Worm (Caenorhabditis elegans) whole organism, midembryonic: Measurements from ENCODE around the gene C52G5.3.

ENCODE experiments used
- klf-2 ChIP-seq: fragments of 200-800 bp; sonication (Bioruptor generic); conservative IDR thresholded peaks from 2 replicates; pipeline ENCODE4 v1.3.6; 2022; ENCODE audit warnings: missing genetic modification reagents, missing genetic modification characterization, missing compliant biosample characterization
- tab-1 ChIP-seq: fragments of 200-800 bp; sonication (Bioruptor generic); IDR thresholded peaks from 2 replicates; pipeline ENCODE4 v1.3.6; 2022; ENCODE audit warnings: missing genetic modification characterization, missing compliant biosample characterization
- ztf-23 ChIP-seq: fragments of 200-800 bp; sonication (Bioruptor generic); IDR thresholded peaks from 2 replicates; pipeline ENCODE4 v1.3.6; 2022; ENCODE audit warnings: missing genetic modification reagents, missing genetic modification characterization, missing compliant biosample characterization
- ztf-29 ChIP-seq: fragments of 200-800 bp; sonication (Bioruptor generic); IDR thresholded peaks from 2 replicates; pipeline ENCODE4 v1.3.6; 2022; ENCODE audit warnings: missing genetic modification reagents, missing genetic modification characterization, missing compliant biosample characterization

DNA sequence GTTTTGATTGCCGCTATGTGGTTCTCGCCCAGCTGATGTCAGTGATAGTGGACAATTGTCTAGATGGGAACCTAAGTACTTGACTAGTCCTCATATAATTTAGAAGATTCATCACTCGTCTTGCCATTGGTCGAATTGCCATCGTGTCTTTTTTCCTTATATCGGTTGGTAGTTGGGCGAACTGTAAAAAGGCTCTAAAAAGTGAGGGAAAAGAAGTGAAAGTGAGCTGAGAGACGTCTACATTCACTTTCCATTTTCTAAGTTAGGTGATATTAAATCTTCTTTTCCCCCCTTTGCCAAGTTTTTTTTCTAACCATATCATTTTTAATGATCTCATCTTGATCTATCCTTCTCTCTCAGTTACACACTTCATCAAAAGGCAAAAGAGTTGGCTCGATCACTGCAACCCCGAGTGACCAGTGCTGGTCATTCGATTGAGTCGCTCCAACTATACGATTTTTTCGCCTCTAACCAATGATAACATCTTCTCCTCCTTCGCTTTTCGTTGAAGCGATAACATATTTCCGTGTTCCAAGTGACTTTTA, 28.9 kb upstream of the C52G5.3 start:
- TF ChIP-seq klf-2 (GFP tag; lab: Robert Waterston, UW) (no peak), ztf-29 (GFP tag; lab: Robert Waterston, UW) (no peak), tab-1 (no peak), ztf-23 (GFP tag; lab: Robert Waterston, UW) (no peak)
